Fruit fly (Drosophila melanogaster) whole organism, adult: ENCODE measurements around the gene CG14106.

Experiments used
- CG11617 ChIP-seq: fragments of 200-800 bp; sonication (Bioruptor generic); optimal IDR thresholded peaks from 2 replicates; lab custom pipeline; 2017; ENCODE audit warnings: mild to moderate bottlenecking, missing biosample characterization, missing genetic modification reagents, missing genetic modification characterization
- CG12768 ChIP-seq: fragments of 200-800 bp; sonication (Bioruptor generic); optimal IDR thresholded peaks from 2 replicates; lab custom pipeline; 2017; ENCODE audit warnings: missing biosample characterization, missing genetic modification characterization, mild to moderate bottlenecking, moderate library complexity, missing genetic modification reagents
- CG14711 ChIP-seq: fragments of 200-800 bp; sonication (Bioruptor generic); optimal IDR thresholded peaks from 2 replicates; lab custom pipeline; 2018; ENCODE audit warnings: missing biosample characterization, mild to moderate bottlenecking, missing genetic modification characterization, moderate library complexity
- CG1620 ChIP-seq: fragments of 200-800 bp; sonication (Bioruptor generic); optimal IDR thresholded peaks from 2 replicates; lab custom pipeline; 2016; ENCODE audit warnings: missing biosample characterization, missing genetic modification characterization
- CG33017 ChIP-seq: fragments of 200-800 bp; sonication (Bioruptor generic); optimal IDR thresholded peaks from 2 replicates; lab custom pipeline; 2018; ENCODE audit warnings: missing biosample characterization, mild to moderate bottlenecking, missing genetic modification characterization, moderate library complexity
- CG5204 ChIP-seq: fragments of 200-800 bp; sonication (Bioruptor generic); optimal IDR thresholded peaks from 2 replicates; lab custom pipeline; 2016; ENCODE audit warnings: missing biosample characterization, missing genetic modification characterization
- CG7045 ChIP-seq: fragments of 200-800 bp; sonication (Bioruptor generic); optimal IDR thresholded peaks from 2 replicates; lab custom pipeline; 2017; ENCODE audit warnings: missing biosample characterization, mild to moderate bottlenecking, missing genetic modification characterization
- CG7101 ChIP-seq: fragments of 200-800 bp; sonication (Bioruptor generic); optimal IDR thresholded peaks from 2 replicates; lab custom pipeline; 2018; ENCODE audit warnings: missing biosample characterization, mild to moderate bottlenecking, missing genetic modification characterization, moderate library complexity
- Clk ChIP-seq: fragments of 200-800 bp; sonication (Bioruptor generic); optimal IDR thresholded peaks from 2 replicates; lab custom pipeline; 2017; ENCODE audit warnings: missing biosample characterization, missing genetic modification characterization
- Crg-1 ChIP-seq: fragments of 200-800 bp; sonication (Bioruptor generic); optimal IDR thresholded peaks from 2 replicates; lab custom pipeline; 2016; ENCODE audit warnings: missing biosample characterization, missing genetic modification characterization
- Hr96 ChIP-seq: fragments of 200-800 bp; sonication (Bioruptor generic); optimal IDR thresholded peaks from 2 replicates; lab custom pipeline; 2016; ENCODE audit warnings: missing biosample characterization, missing genetic modification characterization
- Mnt ChIP-seq: fragments of 200-800 bp; sonication (Bioruptor generic); optimal IDR thresholded peaks from 2 replicates; lab custom pipeline; 2016; ENCODE audit warnings: missing biosample characterization, mild to moderate bottlenecking, missing genetic modification characterization
- bab1 ChIP-seq: fragments of 200-800 bp; sonication (Bioruptor generic); optimal IDR thresholded peaks from 3 replicates; lab custom pipeline; 2019; ENCODE audit warnings: missing biosample characterization, mild to moderate bottlenecking, missing genetic modification characterization, moderate library complexity
- cic ChIP-seq: fragments of 200-800 bp; sonication (Bioruptor generic); optimal IDR thresholded peaks from 2 replicates; lab custom pipeline; 2017; ENCODE audit warnings: missing biosample characterization, mild to moderate bottlenecking, missing genetic modification characterization, moderate library complexity
- cnc ChIP-seq, 2 experiments: fragments of >200 bp; optimal IDR thresholded peaks; 2 replicates each; lab custom pipeline; 2017
- kay ChIP-seq: fragments of 200-800 bp; sonication (Bioruptor generic); peaks from one replicate; lab custom pipeline; 2016; ENCODE audit warnings: missing biosample characterization, missing genetic modification characterization, borderline replicate concordance
- ovo ChIP-seq: fragments of 200-800 bp; sonication (Bioruptor generic); optimal IDR thresholded peaks from 2 replicates; lab custom pipeline; 2016; ENCODE audit warnings: missing biosample characterization, missing genetic modification characterization
- pad ChIP-seq: fragments of 200-800 bp; sonication (Bioruptor generic); optimal IDR thresholded peaks from 3 replicates; lab custom pipeline; 2017; ENCODE audit warnings: missing biosample characterization, missing genetic modification characterization, mild to moderate bottlenecking, moderate library complexity, missing genetic modification reagents
- tj ChIP-seq: fragments of 200-800 bp; sonication (Bioruptor generic); optimal IDR thresholded peaks from 3 replicates; lab custom pipeline; 2017; ENCODE audit warnings: missing biosample characterization, mild to moderate bottlenecking, missing genetic modification characterization, moderate library complexity
- toe ChIP-seq: fragments of 200-800 bp; sonication (Bioruptor generic); optimal IDR thresholded peaks from 2 replicates; lab custom pipeline; 2016; ENCODE audit warnings: missing biosample characterization, missing genetic modification characterization

The CG14106 gene

DNA sequence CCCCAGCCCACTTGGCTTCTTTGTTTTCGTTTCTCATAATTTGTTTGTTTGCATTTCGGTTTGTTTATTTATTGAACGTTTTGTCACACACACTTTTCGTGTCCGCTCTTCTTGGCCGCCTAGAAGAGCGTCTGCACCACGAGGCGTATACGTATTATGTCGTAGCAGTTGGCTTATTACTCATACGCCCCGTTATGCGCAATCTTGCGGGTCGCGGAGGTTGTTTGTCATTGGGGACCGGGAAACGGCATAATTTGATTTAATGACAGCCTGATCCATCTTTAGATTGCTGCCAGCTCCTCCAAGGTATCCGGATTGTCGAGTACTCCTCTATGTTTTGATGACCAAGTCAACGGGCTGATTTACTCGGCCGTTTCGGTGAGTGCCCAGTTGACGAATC is 5.3 kb downstream of the CG14106 start:
- TF ChIP-seq kay (peak; percentile 15), Crg-1 (GFP tag; lab: Kevin White, UChicago) (no peak)

DNA sequence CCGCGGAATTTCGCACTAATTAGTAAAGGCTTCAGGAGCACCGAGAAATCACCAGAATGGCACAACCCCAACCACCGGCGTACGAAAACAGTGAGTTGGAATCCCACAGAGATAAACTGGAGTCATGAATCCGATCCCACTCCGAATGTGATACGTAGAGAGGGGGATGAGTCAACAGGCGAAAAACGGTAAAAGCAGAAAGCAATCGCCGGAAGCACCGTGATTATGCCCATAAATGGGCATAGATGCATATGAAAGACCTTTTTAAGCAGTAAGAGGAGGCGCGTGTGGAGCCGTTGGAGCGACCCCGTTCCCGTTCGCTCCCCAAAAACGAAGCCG is 12.6 kb downstream of the CG14106 start:
- TF ChIP-seq cic (GFP tag; lab: Kevin White, UChicago): no peak
- no peak for TF ChIP-seq CG12768 (GFP tag; lab: Kevin White, UChicago)
- no peak for TF ChIP-seq ovo (GFP tag; lab: Kevin White, UChicago)
- TF ChIP-seq Clk (GFP tag; lab: Kevin White, UChicago): no peak
- no peak for TF ChIP-seq Hr96 (GFP tag; lab: Kevin White, UChicago)
- peak; percentile 36 for TF ChIP-seq tj (GFP tag; lab: Kevin White, UChicago)
- TF ChIP-seq pad (GFP tag; lab: Kevin White, UChicago): peak; percentile 34
- TF ChIP-seq cnc (optimal IDR thresholded peaks at IDR 0.05; lab: Kevin White, UChicago): no peak
- no peak for TF ChIP-seq CG5204 (GFP tag; lab: Kevin White, UChicago)
- no peak for TF ChIP-seq CG11617
- no peak for TF ChIP-seq Mnt (GFP tag; lab: Kevin White, UChicago)

DNA sequence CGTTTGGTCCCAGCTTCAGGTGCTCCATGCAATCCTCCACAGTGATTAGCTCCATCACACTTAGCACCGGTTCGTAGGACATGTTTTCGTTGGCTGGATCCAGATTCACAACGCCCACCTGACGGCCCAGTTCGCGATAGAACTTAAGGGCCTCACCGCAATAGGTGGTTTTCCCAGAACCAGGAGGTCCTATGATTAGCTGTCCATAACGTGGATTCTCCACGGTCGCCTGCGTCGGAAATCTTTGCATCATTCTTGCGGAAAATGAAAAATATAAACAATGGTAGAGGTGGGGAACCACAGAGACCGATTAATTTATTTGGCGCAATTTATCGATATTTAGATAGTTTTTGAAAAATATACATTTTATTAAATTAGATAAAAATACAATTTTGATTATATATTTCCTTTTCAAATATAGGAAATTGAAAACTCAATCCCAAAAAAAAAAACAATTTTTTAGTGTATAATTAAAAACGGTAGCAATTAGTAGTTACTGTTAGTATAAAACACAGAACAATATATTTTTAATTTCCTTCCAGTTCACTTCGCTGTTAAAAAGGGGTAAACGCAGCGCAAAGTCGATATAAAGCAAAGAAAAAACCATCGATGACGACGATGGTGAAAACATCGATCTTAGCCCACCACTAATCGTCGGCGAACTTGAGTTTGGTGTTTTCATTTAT is 13.1 kb downstream of the CG14106 start, which contains the start of the genes CG10222 and flr:
CG10222 (minus strand) TSS at position 254 of the 686 bp plus-strand sequence.
flr (plus strand) TSS at position 644 of the 686 bp plus-strand sequence.
- peak; percentile 1 for TF ChIP-seq Crg-1 (GFP tag; lab: Kevin White, UChicago)
- TF ChIP-seq Hr96 (GFP tag; lab: Kevin White, UChicago): no peak
- no peak for TF ChIP-seq Clk (GFP tag; lab: Kevin White, UChicago)
- peak; percentile 7 for TF ChIP-seq CG7101 (tag; lab: Kevin White, UChicago)
- TF ChIP-seq pad (GFP tag; lab: Kevin White, UChicago): peak; percentile 37
- peak; percentile 71 for TF ChIP-seq kay
- peak; percentile 41 for TF ChIP-seq CG11617
- no peak for TF ChIP-seq bab1
- peak; percentile 4 for TF ChIP-seq Mnt (GFP tag; lab: Kevin White, UChicago)
- peak; percentile 43 for TF ChIP-seq toe (GFP tag; lab: Kevin White, UChicago)
- TF ChIP-seq CG33017 (tag; lab: Kevin White, UChicago): no peak
- TF ChIP-seq CG14711 (tag; lab: Kevin White, UChicago): peak; percentile 12
- TF ChIP-seq cnc (optimal IDR thresholded peaks at IDR 0.05; lab: Kevin White, UChicago): no peak
- peak; percentile 38 for TF ChIP-seq CG5204 (GFP tag; lab: Kevin White, UChicago)
- TF ChIP-seq CG7045: peak; percentile 26

DNA sequence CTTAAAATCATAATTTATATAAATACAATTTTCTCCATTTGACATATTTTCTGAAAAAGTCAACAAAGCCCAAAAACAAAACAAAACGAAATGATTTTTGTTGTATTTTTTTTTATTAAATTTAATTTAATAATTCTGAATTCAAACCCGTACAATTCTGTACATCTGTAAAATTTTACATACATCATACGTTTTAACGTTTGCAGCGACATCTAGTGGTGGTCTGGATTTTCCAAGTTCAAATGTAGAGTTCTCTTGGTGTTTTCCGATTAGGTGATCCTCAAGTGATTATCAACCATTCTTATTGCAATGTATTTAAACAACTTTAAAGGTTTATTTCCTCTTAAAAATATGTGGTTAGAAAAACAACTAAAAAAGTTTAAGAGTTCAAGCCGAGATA is 14.5 kb downstream of the CG14106 start:
- no peak for TF ChIP-seq kay
- TF ChIP-seq CG11617: no peak
- no peak for TF ChIP-seq CG1620

DNA sequence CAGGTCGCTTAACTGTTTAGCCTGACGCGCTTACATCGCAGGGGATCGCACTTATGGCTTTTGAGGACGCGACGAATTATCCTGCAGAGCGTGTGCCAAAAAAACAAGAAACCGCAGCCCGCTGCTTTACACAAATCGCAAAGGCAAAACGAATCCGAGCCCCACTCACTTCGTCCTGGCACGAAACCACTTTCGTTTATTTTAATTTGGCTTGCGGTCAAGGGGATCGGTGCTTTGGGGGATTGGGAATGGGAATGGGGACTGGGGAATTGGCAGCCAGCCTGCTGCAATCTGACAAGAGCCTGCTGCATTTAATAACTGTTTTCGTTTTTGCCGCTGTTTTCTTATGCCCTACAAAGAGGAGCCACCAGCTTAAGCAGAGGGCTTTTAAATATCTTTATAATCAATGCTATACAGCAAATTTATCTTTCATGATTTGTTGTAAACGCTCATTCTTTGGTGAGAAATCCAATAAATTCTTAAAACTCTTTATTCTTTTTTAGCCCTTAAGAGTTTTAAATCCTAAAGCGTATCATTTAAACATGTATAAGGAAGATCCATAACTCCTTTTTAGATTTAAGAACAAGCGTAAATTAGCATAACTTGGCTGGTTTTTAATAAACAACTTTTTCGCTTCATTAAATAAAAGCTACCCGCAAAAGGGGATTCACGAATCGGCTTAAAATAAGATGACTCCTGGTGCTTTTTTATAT is 15.5 kb downstream of the CG14106 start:
- peak; percentile 23 for TF ChIP-seq kay
- no peak for TF ChIP-seq Clk (GFP tag; lab: Kevin White, UChicago)

DNA sequence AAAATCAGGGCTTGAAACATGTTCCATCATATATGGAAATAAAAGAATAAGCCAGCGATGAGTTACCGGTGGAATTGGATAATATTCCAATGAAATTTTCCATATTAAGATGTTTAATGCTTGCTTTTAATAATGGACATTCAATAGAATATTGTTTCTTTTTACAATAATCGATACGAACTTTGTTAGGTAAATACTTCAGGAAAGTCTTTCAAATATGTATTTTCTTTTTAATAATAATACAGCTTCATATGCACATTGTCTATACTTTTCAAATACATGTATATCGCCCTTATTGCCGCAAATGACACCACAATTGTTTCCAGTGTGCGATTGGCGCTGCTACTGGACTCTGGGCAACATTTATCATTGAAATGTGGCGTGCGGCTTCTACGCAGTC is 18.6 kb downstream of the CG14106 start:
- TF ChIP-seq CG1620 (no peak), toe (GFP tag; lab: Kevin White, UChicago) (no peak), CG7101 (tag; lab: Kevin White, UChicago) (no peak), CG11617 (no peak), CG12768 (GFP tag; lab: Kevin White, UChicago) (no peak), Hr96 (GFP tag; lab: Kevin White, UChicago) (no peak), bab1 (no peak), CG5204 (GFP tag; lab: Kevin White, UChicago) (no peak)

DNA sequence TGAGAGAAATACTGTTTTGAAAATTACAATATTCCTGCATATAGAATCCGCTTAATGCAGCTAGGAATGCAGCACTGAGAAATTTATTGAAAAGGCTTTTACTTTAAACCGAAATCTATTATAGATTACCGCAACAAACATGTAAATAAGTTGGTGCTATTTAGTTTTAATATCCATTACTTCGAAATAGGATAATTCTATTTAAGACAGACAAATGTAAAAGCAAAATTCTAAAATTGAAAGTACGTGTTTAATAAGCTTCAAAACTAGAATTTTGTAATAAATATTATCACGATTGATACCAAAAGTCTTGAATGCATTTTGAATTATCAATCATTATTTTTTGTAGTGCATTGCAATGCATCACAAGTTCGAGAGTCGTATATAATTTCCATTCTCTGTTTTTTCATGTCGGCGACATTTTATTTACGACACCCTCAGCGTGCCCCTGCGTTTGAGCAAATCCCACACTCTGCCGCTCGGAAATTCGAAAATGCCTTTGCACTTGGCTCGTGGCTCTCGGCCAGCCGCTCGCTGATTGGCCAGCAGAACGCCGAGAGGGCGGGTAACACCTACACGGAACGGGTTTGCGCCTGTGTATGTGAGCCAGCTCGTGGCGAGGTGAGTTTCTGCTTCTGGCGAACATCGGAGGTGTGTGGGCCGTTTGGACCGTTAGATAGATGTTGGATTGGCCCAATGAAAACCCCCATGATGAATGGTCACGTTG is 22.2 kb downstream of the CG14106 start:
- TF ChIP-seq CG1620 (no peak), Mnt (GFP tag; lab: Kevin White, UChicago) (no peak), cic (GFP tag; lab: Kevin White, UChicago) (no peak), Clk (GFP tag; lab: Kevin White, UChicago) (no peak), CG14711 (tag; lab: Kevin White, UChicago) (no peak), CG7045 (no peak)
